Worm (Caenorhabditis elegans): ENCODE data around the gene cee-1.
"Not testable (repeated sequence)": the region's sequence is repeated elsewhere in the genome, so short reads cannot be mapped to it uniquely, and the experiment has no call there.

The cee-1 gene

ce11 chrIII:4917960-4918712 lies 5.6 kb downstream of the cee-1 start, which contains the start of gene rpb-8:
Gene rpb-8, minus strand, starts transcription at chrIII:4918008.
- TF ChIP-seq tab-1 (GFP tag; IDR thresholded peaks at IDR 0.05) = no peak
- TF ChIP-seq ref-1 (GFP tag; conservative IDR thresholded peaks at IDR 0.05) = no peak
- no peak for TF ChIP-seq flt-1 (GFP tag; IDR thresholded peaks at IDR 0.05)
- no peak for TF ChIP-seq med-1 (GFP tag; optimal IDR thresholded peaks at IDR 0.05; ENCODE audit: insufficient read depth)
- no peak for TF ChIP-seq T22C8.4 (GFP tag; IDR thresholded peaks at IDR 0.05)
- no peak for TF ChIP-seq ztf-23 (GFP tag; IDR thresholded peaks at IDR 0.05)

- TF ChIP-seq tab-1 (GFP tag; IDR thresholded peaks at IDR 0.05) (no peak), ztf-29 (GFP tag; IDR thresholded peaks at IDR 0.05) (no peak), cog-1 (tag; optimal IDR thresholded peaks at IDR 0.05) (no peak), klf-2 (GFP tag; conservative IDR thresholded peaks at IDR 0.05) (no peak), T22C8.4 (GFP tag; IDR thresholded peaks at IDR 0.05) (no peak), med-1 (GFP tag; optimal IDR thresholded peaks at IDR 0.05; ENCODE audit: insufficient read depth) (no peak), ztf-23 (GFP tag; IDR thresholded peaks at IDR 0.05) (no peak), flt-1 (GFP tag; IDR thresholded peaks at IDR 0.05) (no peak), ref-1 (GFP tag; conservative IDR thresholded peaks at IDR 0.05) (no peak)
Observed at ce11 chrIII:4918906-4919305, 6.4 kb downstream of the cee-1 start.

- TF ChIP-seq tab-1 (GFP tag; IDR thresholded peaks at IDR 0.05) = no peak
Observed at ce11 chrIII:4920221-4920620, 7.7 kb downstream of the cee-1 start, which contains the start of gene ula-1. Gene ula-1, minus strand, starts transcription at chrIII:4920321.

- not testable (repeated sequence) for TF ChIP-seq tab-1 (GFP tag; IDR thresholded peaks at IDR 0.05); ztf-23 (GFP tag; IDR thresholded peaks at IDR 0.05); ref-1 (GFP tag; conservative IDR thresholded peaks at IDR 0.05)
Observed at ce11 chrIII:4922020-4922419, 9.5 kb downstream of the cee-1 start, which contains the start of gene mmab-1. Gene mmab-1, minus strand, starts transcription at chrIII:4922114.

ce11 chrIII:4924134-4924533 lies 11.6 kb downstream of the cee-1 start:
- TF ChIP-seq cog-1 (tag; optimal IDR thresholded peaks at IDR 0.05) (no peak), klf-2 (GFP tag; conservative IDR thresholded peaks at IDR 0.05) (no peak)

ce11 chrIII:4930154-4930679 lies 17.7 kb downstream of the cee-1 start, which contains the start of gene set-2:
Gene set-2, minus strand, starts transcription at chrIII:4930204.
- TF ChIP-seq T22C8.4 (GFP tag; IDR thresholded peaks at IDR 0.05) = no peak
- peak; percentile 56; the same call in 1 of the 2 replicates for TF ChIP-seq flt-1 (GFP tag; IDR thresholded peaks at IDR 0.05)
- TF ChIP-seq ztf-23 (GFP tag; IDR thresholded peaks at IDR 0.05) = peak; percentile 60; the same call in 1 of the 2 replicates
- peak; percentile 48 for TF ChIP-seq cog-1 (tag; optimal IDR thresholded peaks at IDR 0.05)

ce11 chrIII:4932203-4932699 lies 19.8 kb downstream of the cee-1 start, which contains the start of the genes C26E6.12 and eri-9:
Gene C26E6.12, minus strand, starts transcription at chrIII:4932253.
Gene eri-9, plus strand, starts transcription at chrIII:4932450.
- TF ChIP-seq ref-1 (GFP tag; conservative IDR thresholded peaks at IDR 0.05) = no peak
- no peak for TF ChIP-seq T22C8.4 (GFP tag; IDR thresholded peaks at IDR 0.05)
- no peak for TF ChIP-seq ztf-23 (GFP tag; IDR thresholded peaks at IDR 0.05)
- no peak for TF ChIP-seq med-1 (GFP tag; optimal IDR thresholded peaks at IDR 0.05; ENCODE audit: insufficient read depth)
- TF ChIP-seq klf-2 (GFP tag; conservative IDR thresholded peaks at IDR 0.05) = no peak
- TF ChIP-seq tab-1 (GFP tag; IDR thresholded peaks at IDR 0.05) = no peak
- no peak for TF ChIP-seq flt-1 (GFP tag; IDR thresholded peaks at IDR 0.05)
- TF ChIP-seq cog-1 (tag; optimal IDR thresholded peaks at IDR 0.05) = no peak
- TF ChIP-seq ztf-29 (GFP tag; IDR thresholded peaks at IDR 0.05) = no peak

- TF ChIP-seq T22C8.4 (GFP tag; IDR thresholded peaks at IDR 0.05) = no peak
- no peak for TF ChIP-seq tab-1 (GFP tag; IDR thresholded peaks at IDR 0.05)
- TF ChIP-seq med-1 (GFP tag; optimal IDR thresholded peaks at IDR 0.05; ENCODE audit: insufficient read depth) = no peak
- TF ChIP-seq flt-1 (GFP tag; IDR thresholded peaks at IDR 0.05) = no peak
Observed at ce11 chrIII:4934896-4935628, 22.6 kb downstream of the cee-1 start, which contains the start of gene mrps-18C. Gene mrps-18C, plus strand, starts transcription at chrIII:4935578.

ce11 chrIII:4937022-4937421 lies 24.5 kb downstream of the cee-1 start, which contains the start of gene fsn-1:
Gene fsn-1, plus strand, starts transcription at chrIII:4937322.
- TF ChIP-seq tab-1 (GFP tag; IDR thresholded peaks at IDR 0.05) = no peak

ce11 chrIII:4939267-4939666 lies 26.8 kb downstream of the cee-1 start, which contains the start of gene rpb-2:
Gene rpb-2, plus strand, starts transcription at chrIII:4939567.
- TF ChIP-seq klf-2 (GFP tag; conservative IDR thresholded peaks at IDR 0.05) = no peak
- TF ChIP-seq tab-1 (GFP tag; IDR thresholded peaks at IDR 0.05) = no peak
